Worm (Caenorhabditis elegans) whole organism, late embryonic: ENCODE measurements around the gene arrd-9.

Experiments
- C08G9.2 ChIP-seq: sonication (generic microtip); optimal IDR thresholded peaks from 2 replicates; lab custom pipeline; 2016; ENCODE audit warnings: mild to moderate bottlenecking, missing genetic modification characterization, moderate library complexity, missing compliant biosample characterization
- K02D7.2 ChIP-seq: sonication (generic microtip); optimal IDR thresholded peaks from 2 replicates; lab custom pipeline; 2017; ENCODE audit warnings: mild to moderate bottlenecking, missing genetic modification characterization, missing compliant biosample characterization
- K09A11.1 ChIP-seq: sonication (generic microtip); optimal IDR thresholded peaks from 2 replicates; lab custom pipeline; 2017; ENCODE audit warnings: antibody characterized with exemption, mild to moderate bottlenecking, missing genetic modification characterization, missing compliant biosample characterization; ENCODE audit not compliant: insufficient read depth
- T23F11.4 ChIP-seq: fragments of 200-800 bp; sonication (Bioruptor generic); optimal IDR thresholded peaks from 2 replicates; lab custom pipeline; 2018; ENCODE audit warnings: mild to moderate bottlenecking, missing genetic modification characterization, missing compliant biosample characterization
- ahr-1 ChIP-seq: sonication (generic microtip); optimal IDR thresholded peaks from 2 replicates; lab custom pipeline; 2016; ENCODE audit warnings: missing genetic modification characterization, missing compliant biosample characterization
- ama-1 ChIP-seq: fragments of 150-350 bp; optimal IDR thresholded peaks from 2 replicates; lab custom pipeline; 2014
- ceh-24 ChIP-seq: sonication (generic microtip); optimal IDR thresholded peaks from 2 replicates; lab custom pipeline; 2016; ENCODE audit warnings: mild to moderate bottlenecking, missing genetic modification characterization, missing compliant biosample characterization
- ceh-30 ChIP-seq: fragments of 150-350 bp; optimal IDR thresholded peaks from 2 replicates; lab custom pipeline; 2014; ENCODE audit warnings: missing biosample characterization, missing genetic modification characterization
- ceh-31 ChIP-seq: sonication (generic microtip); optimal IDR thresholded peaks from 2 replicates; lab custom pipeline; 2016; ENCODE audit warnings: missing genetic modification characterization, missing compliant biosample characterization
- ceh-45 ChIP-seq: fragments of 200-800 bp; sonication (Bioruptor generic); IDR thresholded peaks from 2 replicates; pipeline ENCODE4 v1.3.6; 2022; ENCODE audit warnings: missing genetic modification reagents, missing genetic modification characterization, missing compliant biosample characterization
- ceh-9 ChIP-seq: sonication (generic microtip); optimal IDR thresholded peaks from 2 replicates; lab custom pipeline; 2016; ENCODE audit warnings: mild to moderate bottlenecking, missing genetic modification characterization, inconsistent platforms, missing compliant biosample characterization
- dmd-4 ChIP-seq: sonication (generic microtip); optimal IDR thresholded peaks from 2 replicates; lab custom pipeline; 2016; ENCODE audit warnings: borderline replicate concordance, missing genetic modification characterization, missing compliant biosample characterization
- dve-1 ChIP-seq: sonication (generic microtip); optimal IDR thresholded peaks from 2 replicates; lab custom pipeline; 2017; ENCODE audit warnings: antibody characterized with exemption, mild to moderate bottlenecking, missing genetic modification characterization, missing compliant biosample characterization
- elt-2 ChIP-seq: sonication (generic microtip); optimal IDR thresholded peaks from 2 replicates; lab custom pipeline; 2016; ENCODE audit warnings: missing genetic modification reagents, missing genetic modification characterization, missing compliant biosample characterization
- elt-4 ChIP-seq: sonication (generic microtip); optimal IDR thresholded peaks from 2 replicates; lab custom pipeline; 2016; ENCODE audit warnings: missing genetic modification characterization, missing compliant biosample characterization
- eyg-1 ChIP-seq: sonication (generic microtip); optimal IDR thresholded peaks from 2 replicates; lab custom pipeline; 2016; ENCODE audit warnings: missing genotype, missing genetic modification characterization, missing compliant biosample characterization
- hlh-13 ChIP-seq: fragments of 200-800 bp; sonication (Bioruptor generic); optimal IDR thresholded peaks from 2 replicates; lab custom pipeline; 2018; ENCODE audit warnings: mild to moderate bottlenecking, missing genetic modification characterization, missing compliant biosample characterization
- hlh-15 ChIP-seq: sonication (generic microtip); optimal IDR thresholded peaks from 2 replicates; lab custom pipeline; 2016; ENCODE audit warnings: missing genetic modification characterization, missing compliant biosample characterization
- hlh-30 ChIP-seq: sonication (generic microtip); optimal IDR thresholded peaks from 2 replicates; lab custom pipeline; 2017; ENCODE audit warnings: antibody characterized with exemption, missing genetic modification characterization, missing compliant biosample characterization; ENCODE audit not compliant: insufficient read depth
- hlh-8 ChIP-seq: sonication (generic microtip); optimal IDR thresholded peaks from 2 replicates; lab custom pipeline; 2016; ENCODE audit warnings: missing genotype, missing genetic modification characterization, missing compliant biosample characterization
- madf-2 ChIP-seq: sonication (generic microtip); optimal IDR thresholded peaks from 2 replicates; lab custom pipeline; 2017; ENCODE audit warnings: missing genetic modification characterization, missing compliant biosample characterization
- nfya-1 ChIP-seq: sonication (generic microtip); optimal IDR thresholded peaks from 2 replicates; lab custom pipeline; 2017; ENCODE audit warnings: missing genetic modification characterization, mild to moderate bottlenecking, missing compliant biosample characterization, antibody characterized with exemption, moderate library complexity
- nhr-11 ChIP-seq: fragments of 150-350 bp; optimal IDR thresholded peaks from 2 replicates; lab custom pipeline; 2014; ENCODE audit warnings: missing biosample characterization, missing genetic modification characterization
- nhr-232 ChIP-seq: sonication (generic microtip); optimal IDR thresholded peaks from 2 replicates; lab custom pipeline; 2016; ENCODE audit warnings: missing genetic modification characterization, missing compliant biosample characterization
- odd-2 ChIP-seq: sonication (generic microtip); optimal IDR thresholded peaks from 2 replicates; lab custom pipeline; 2017; ENCODE audit warnings: antibody characterized with exemption, mild to moderate bottlenecking, missing genetic modification characterization, missing compliant biosample characterization
- pat-9 ChIP-seq: fragments of 200-800 bp; sonication (Bioruptor generic); optimal IDR thresholded peaks from 2 replicates; lab custom pipeline; 2018; ENCODE audit warnings: mild to moderate bottlenecking, missing genetic modification characterization, moderate library complexity, missing compliant biosample characterization
- pax-1 ChIP-seq: fragments of 150-350 bp; optimal IDR thresholded peaks from 2 replicates; lab custom pipeline; 2014; ENCODE audit warnings: missing biosample characterization, missing genetic modification characterization
- pha-2 ChIP-seq: sonication (generic microtip); optimal IDR thresholded peaks from 2 replicates; lab custom pipeline; 2017; ENCODE audit warnings: mild to moderate bottlenecking, missing genetic modification characterization, missing compliant biosample characterization
- pros-1 ChIP-seq: fragments of 150-350 bp; optimal IDR thresholded peaks from 2 replicates; lab custom pipeline; 2014; ENCODE audit warnings: missing biosample characterization, missing genetic modification reagents, missing genetic modification characterization
- rnt-1 ChIP-seq: sonication (generic microtip); optimal IDR thresholded peaks from 2 replicates; lab custom pipeline; 2016; ENCODE audit warnings: missing genetic modification characterization, missing compliant biosample characterization
- sdc-2 ChIP-seq: sonication (generic microtip); optimal IDR thresholded peaks from 2 replicates; lab custom pipeline; 2016; ENCODE audit warnings: missing genotype, missing genetic modification characterization, missing compliant biosample characterization
- sox-2 ChIP-seq: fragments of 200-800 bp; sonication (Bioruptor generic); IDR thresholded peaks from 2 replicates; pipeline ENCODE4 v1.3.6; 2022; ENCODE audit warnings: missing genetic modification reagents, missing genetic modification characterization, missing compliant biosample characterization
- syd-9 ChIP-seq: sonication (generic microtip); optimal IDR thresholded peaks from 2 replicates; lab custom pipeline; 2016; ENCODE audit warnings: mild to moderate bottlenecking, missing genetic modification characterization, moderate library complexity, missing compliant biosample characterization
- tbx-2 ChIP-seq: sonication (generic microtip); optimal IDR thresholded peaks from 2 replicates; lab custom pipeline; 2016; ENCODE audit warnings: missing genetic modification characterization, missing compliant biosample characterization
- ttx-3 ChIP-seq: sonication (generic microtip); optimal IDR thresholded peaks from 2 replicates; lab custom pipeline; 2016; ENCODE audit warnings: missing genetic modification reagents, missing genetic modification characterization, missing compliant biosample characterization
- unc-42 ChIP-seq: sonication (generic microtip); optimal IDR thresholded peaks from 2 replicates; lab custom pipeline; 2016; ENCODE audit warnings: missing genotype, missing genetic modification characterization, missing compliant biosample characterization
- unc-55 ChIP-seq: sonication (generic microtip); optimal IDR thresholded peaks from 2 replicates; lab custom pipeline; 2017; ENCODE audit warnings: missing biosample characterization, missing genetic modification reagents, missing genetic modification characterization
- ztf-16 ChIP-seq: sonication (generic microtip); optimal IDR thresholded peaks from 2 replicates; lab custom pipeline; 2017; ENCODE audit warnings: missing genetic modification characterization, missing compliant biosample characterization

arrd-9 gene

DNA sequence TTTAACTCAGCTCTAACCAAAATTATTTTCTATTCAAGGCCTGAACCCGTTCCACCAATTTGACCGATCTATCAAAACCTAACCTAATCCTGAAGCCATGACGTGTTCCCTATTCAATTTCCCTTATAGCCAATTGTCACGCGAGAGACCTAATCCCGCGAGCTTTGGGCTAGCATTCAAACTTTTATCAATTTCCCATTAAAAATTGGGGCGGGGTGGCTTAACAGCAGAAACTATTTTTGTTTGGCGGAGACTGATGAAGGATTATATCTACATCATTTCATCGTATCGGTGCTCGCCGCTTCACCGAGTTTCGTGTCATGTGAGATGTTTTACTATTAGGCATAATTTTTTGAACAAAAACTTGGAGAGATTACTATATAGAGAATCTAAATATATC lies 8.1 kb upstream of the arrd-9 start:
- TF ChIP-seq syd-9 (tag; lab: Kevin White, UChicago) (no peak), ttx-3 (no peak), eyg-1 (tag; lab: Kevin White, UChicago) (no peak), elt-2 (no peak), T23F11.4 (GFP tag; lab: Kevin White, UChicago) (no peak), ahr-1 (tag; lab: Kevin White, UChicago) (no peak), K09A11.1 (tag; lab: Kevin White, UChicago) (no peak), C08G9.2 (no peak), unc-42 (tag; lab: Kevin White, UChicago) (no peak), sox-2 (GFP tag; lab: Robert Waterston, UW) (no peak), madf-2 (no peak), pax-1 (tag; lab: Kevin White, UChicago) (no peak), unc-55 (GFP tag; lab: Kevin White, UChicago) (no peak), pros-1 (tag; lab: Kevin White, UChicago) (no peak)

DNA sequence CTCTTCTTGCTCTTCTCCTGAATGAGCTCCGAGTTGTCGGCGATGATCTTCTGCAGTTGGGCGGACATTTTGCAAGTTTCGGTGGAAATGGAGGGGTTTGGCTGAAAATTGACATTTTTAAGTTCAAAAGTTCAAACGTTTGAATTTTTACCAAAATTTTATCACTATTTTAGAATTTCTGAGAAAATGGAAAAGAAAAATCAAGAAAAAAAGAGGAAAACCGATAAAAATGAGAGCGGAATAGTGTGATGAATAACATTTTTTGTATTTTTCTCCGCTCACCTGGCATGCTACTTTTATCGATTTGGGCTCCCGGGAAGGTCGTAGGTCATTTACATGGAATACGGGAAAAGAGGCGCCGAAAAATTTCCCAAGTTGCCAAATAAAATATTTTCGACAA lies 4.3 kb upstream of the arrd-9 start, which contains the start of gene F15A4.10:
TSS of gene F15A4.10 (minus strand) at position 101 of the 400 bp plus-strand sequence.
- TF ChIP-seq K02D7.2 (tag; lab: Kevin White, UChicago) (no peak), unc-55 (GFP tag; lab: Kevin White, UChicago) (no peak), madf-2 (no peak), pat-9 (tag; lab: Kevin White, UChicago) (no peak), ceh-9 (no peak), ceh-45 (GFP tag; lab: Robert Waterston, UW) (no peak), sox-2 (GFP tag; lab: Robert Waterston, UW) (no peak), ztf-16 (tag; lab: Kevin White, UChicago) (no peak), elt-4 (tag; lab: Kevin White, UChicago) (no peak), hlh-30 (tag; lab: Kevin White, UChicago) (no peak), ceh-30 (tag; lab: Kevin White, UChicago) (no peak), C08G9.2 (no peak), odd-2 (tag; lab: Kevin White, UChicago) (no peak)

DNA sequence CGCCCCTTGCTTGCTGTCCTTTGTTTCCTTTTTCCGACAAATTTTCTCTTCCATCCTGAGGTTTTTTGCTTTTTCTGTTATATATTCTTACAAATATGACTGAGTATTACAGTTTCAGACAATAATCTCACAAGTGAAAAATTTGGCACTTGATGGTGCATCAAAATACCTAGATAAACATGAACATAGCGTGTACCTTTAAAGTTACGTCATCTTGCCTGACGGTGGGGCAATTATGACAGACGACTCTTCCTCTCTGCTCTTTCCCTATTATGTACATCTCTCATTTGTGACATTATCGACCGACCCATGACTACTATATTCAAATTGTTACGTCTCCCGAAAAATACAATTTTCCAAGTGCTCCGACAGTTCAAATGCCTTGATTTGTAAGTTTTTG lies 1.9 kb upstream of the arrd-9 start, which contains the start of gene fbxb-102:
TSS of gene fbxb-102 (plus strand) at position 301 of the 400 bp plus-strand sequence.
- TF ChIP-seq ceh-9 (no peak), pha-2 (tag; lab: Kevin White, UChicago) (no peak), unc-55 (GFP tag; lab: Kevin White, UChicago) (no peak), hlh-15 (no peak), ama-1 (lab: Kevin White, UChicago) (no peak), pax-1 (tag; lab: Kevin White, UChicago) (no peak), ceh-24 (no peak), nhr-232 (tag; lab: Kevin White, UChicago) (no peak), nfya-1 (tag; lab: Kevin White, UChicago) (no peak), rnt-1 (no peak), sdc-2 (no peak), nhr-11 (no peak), dve-1 (tag; lab: Kevin White, UChicago) (no peak)
- TF ChIP-seq, all 69 proteins: peak for 0

DNA sequence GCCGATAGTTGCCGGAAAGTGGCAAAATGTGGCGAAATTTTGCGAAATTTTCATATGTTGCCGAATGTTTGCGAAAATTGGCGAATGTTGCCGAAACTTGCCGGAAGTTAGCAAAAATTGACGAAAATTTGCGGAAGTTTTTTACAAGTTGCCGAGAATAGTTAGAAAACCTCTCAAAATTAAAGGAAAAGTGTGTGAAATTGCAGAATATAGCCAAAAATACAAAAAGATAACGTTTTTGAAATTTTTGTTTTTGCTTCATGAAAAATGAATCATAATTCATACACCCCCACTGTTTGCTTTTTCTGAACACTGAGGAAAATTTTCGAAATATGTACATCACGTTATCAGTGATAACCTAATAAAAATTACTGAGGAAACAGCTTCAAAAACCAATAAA lies 934 bp upstream of the arrd-9 start:
- TF ChIP-seq dmd-4 (no peak), hlh-30 (tag; lab: Kevin White, UChicago) (no peak)

DNA sequence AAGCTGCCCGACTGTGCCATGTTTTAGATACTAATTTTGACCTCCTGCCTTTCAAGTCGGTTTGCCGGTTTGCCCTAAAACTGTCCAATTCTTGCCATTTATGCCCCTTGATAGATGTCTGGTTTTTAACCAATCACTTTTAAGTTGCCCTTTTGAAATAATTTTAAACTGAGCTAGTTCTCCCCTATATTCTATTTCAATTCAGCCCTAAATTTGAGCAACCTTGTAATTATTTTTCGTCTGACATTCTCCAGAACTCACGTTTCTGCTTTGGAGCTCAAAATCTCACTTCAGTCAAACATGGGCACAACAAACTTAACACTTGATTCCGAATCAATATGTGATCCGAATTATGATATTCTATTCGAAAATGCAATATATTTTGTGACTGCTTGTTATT lies 7.3 kb downstream of the arrd-9 start, which contains the start of gene srg-17:
TSS of gene srg-17 (plus strand) at position 301 of the 400 bp plus-strand sequence.
- TF ChIP-seq unc-42 (tag; lab: Kevin White, UChicago) (no peak), pat-9 (tag; lab: Kevin White, UChicago) (no peak), ceh-31 (no peak), madf-2 (no peak), ceh-30 (tag; lab: Kevin White, UChicago) (no peak), hlh-13 (no peak), nfya-1 (tag; lab: Kevin White, UChicago) (no peak), C08G9.2 (no peak), tbx-2 (tag; lab: Kevin White, UChicago) (no peak), pax-1 (tag; lab: Kevin White, UChicago) (no peak), hlh-8 (tag; lab: Kevin White, UChicago) (no peak)
